Fruit fly (Drosophila melanogaster) whole organism, wandering third instar larva: ENCODE measurements around the gene CG8851.

Experiments used
- Abd-B ChIP-seq: fragments of >200 bp; optimal IDR thresholded peaks from 2 replicates; lab custom pipeline; 2017; ENCODE audit warnings: missing biosample characterization, missing genetic modification characterization
- CG32264 ChIP-seq: fragments of 200-800 bp; sonication (Bioruptor generic); optimal IDR thresholded peaks from 2 replicates; lab custom pipeline; 2016; ENCODE audit warnings: missing biosample characterization, missing genetic modification characterization
- CG9705 ChIP-seq: fragments of 200-800 bp; sonication (Bioruptor generic); optimal IDR thresholded peaks from 2 replicates; lab custom pipeline; 2018; ENCODE audit warnings: missing biosample characterization, mild to moderate bottlenecking, missing genetic modification characterization
- CrebA ChIP-seq: fragments of 200-800 bp; sonication (Bioruptor generic); optimal IDR thresholded peaks from 2 replicates; lab custom pipeline; 2016; ENCODE audit warnings: missing biosample characterization, mild to moderate bottlenecking, missing genetic modification characterization, borderline replicate concordance
- Dfd ChIP-seq: fragments of >200 bp; optimal IDR thresholded peaks from 2 replicates; lab custom pipeline; 2017; ENCODE audit warnings: missing biosample characterization, missing genetic modification characterization
- Dif ChIP-seq: fragments of 200-275, 200-300 bp; sonication (Bioruptor generic); optimal IDR thresholded peaks from 2 replicates; lab custom pipeline; 2018; ENCODE audit warnings: missing biosample characterization, missing genetic modification characterization; ENCODE audit not compliant: partially characterized antibody
- GATAd ChIP-seq: sonication (Bioruptor generic); optimal IDR thresholded peaks from 2 replicates; lab custom pipeline; 2016; ENCODE audit warnings: missing biosample characterization, missing genetic modification characterization
- HLH106 ChIP-seq: fragments of 200-800 bp; optimal IDR thresholded peaks from 3 replicates; lab custom pipeline; 2019; ENCODE audit warnings: missing biosample characterization, mild to moderate bottlenecking, missing genetic modification characterization, moderate library complexity
- Hnf4 ChIP-seq: fragments of 200-800 bp; sonication (Bioruptor generic); optimal IDR thresholded peaks from 2 replicates; lab custom pipeline; 2016; ENCODE audit warnings: missing biosample characterization, mild to moderate bottlenecking, missing genetic modification characterization
- Hr78 ChIP-seq: fragments of >200 bp; optimal IDR thresholded peaks from 2 replicates; lab custom pipeline; 2017; ENCODE audit warnings: missing biosample characterization, missing genetic modification characterization
- Hr83 ChIP-seq: fragments of 200-300 bp; sonication (Bioruptor generic); optimal IDR thresholded peaks from 2 replicates; lab custom pipeline; 2016; ENCODE audit warnings: missing biosample characterization, mild to moderate bottlenecking, missing genetic modification characterization, moderate library complexity; ENCODE audit not compliant: poor library complexity, severe bottlenecking
- Jra ChIP-seq: sonication (Bioruptor generic); optimal IDR thresholded peaks from 2 replicates; lab custom pipeline; 2016; ENCODE audit warnings: missing biosample characterization, missing genetic modification characterization
- Mio ChIP-seq: sonication (Bioruptor generic); optimal IDR thresholded peaks from 2 replicates; lab custom pipeline; 2016; ENCODE audit warnings: missing biosample characterization, missing genetic modification characterization
- Myc ChIP-seq: fragments of >200 bp; optimal IDR thresholded peaks from 2 replicates; lab custom pipeline; 2017
- Sp1 ChIP-seq: fragments of 200-800 bp; sonication (Bioruptor generic); optimal IDR thresholded peaks from 3 replicates; lab custom pipeline; 2019; ENCODE audit warnings: missing biosample characterization, mild to moderate bottlenecking, missing genetic modification characterization, moderate library complexity
- br ChIP-seq: fragments of 200-800 bp; sonication (Bioruptor generic); optimal IDR thresholded peaks from 2 replicates; lab custom pipeline; 2016; ENCODE audit warnings: missing biosample characterization, missing genetic modification characterization
- brk ChIP-seq: fragments of 200-800 bp; sonication (Bioruptor generic); optimal IDR thresholded peaks from 2 replicates; lab custom pipeline; 2016; ENCODE audit warnings: missing biosample characterization, mild to moderate bottlenecking, missing genetic modification characterization
- dmrt93B ChIP-seq: fragments of 200-800 bp; sonication (Bioruptor generic); optimal IDR thresholded peaks from 2 replicates; lab custom pipeline; 2018; ENCODE audit warnings: missing biosample characterization, mild to moderate bottlenecking, missing genetic modification characterization
- dsf ChIP-seq: sonication (Bioruptor generic); optimal IDR thresholded peaks from 2 replicates; lab custom pipeline; 2016; ENCODE audit warnings: missing biosample characterization, missing genetic modification characterization, borderline replicate concordance
- ey ChIP-seq: fragments of 200-800 bp; sonication (Bioruptor generic); optimal IDR thresholded peaks from 2 replicates; lab custom pipeline; 2016; ENCODE audit warnings: missing biosample characterization, missing genetic modification characterization
- foxo ChIP-seq, 2 experiments: fragments of 200-800 bp; sonication (Bioruptor generic); optimal IDR thresholded peaks; 2 replicates in 1 of 2; 3 replicates in 1 of 2; lab custom pipeline; 2016 to 2017; ENCODE audit warnings: missing biosample characterization in 2 of 2, missing genetic modification characterization in 2 of 2
- fru ChIP-seq: fragments of 200-800 bp; sonication (Bioruptor generic); optimal IDR thresholded peaks from 3 replicates; lab custom pipeline; 2016; ENCODE audit warnings: missing biosample characterization, mild to moderate bottlenecking, missing genetic modification characterization
- pan ChIP-seq: fragments of >200 bp; optimal IDR thresholded peaks from 2 replicates; lab custom pipeline; 2017
- psq ChIP-seq: fragments of 200-800 bp; sonication (Bioruptor generic); optimal IDR thresholded peaks from 3 replicates; lab custom pipeline; 2017; ENCODE audit warnings: missing biosample characterization, mild to moderate bottlenecking, missing genetic modification characterization, moderate library complexity
- rgr ChIP-seq: fragments of 200-800 bp; sonication (Bioruptor generic); optimal IDR thresholded peaks from 3 replicates; lab custom pipeline; 2016; ENCODE audit warnings: missing biosample characterization, mild to moderate bottlenecking, missing genetic modification characterization
- sv ChIP-seq: fragments of 200-800 bp; sonication (Bioruptor generic); optimal IDR thresholded peaks from 3 replicates; lab custom pipeline; 2016; ENCODE audit warnings: missing biosample characterization, missing genetic modification characterization
- tai ChIP-seq: sonication (Bioruptor generic); optimal IDR thresholded peaks from 2 replicates; lab custom pipeline; 2016; ENCODE audit warnings: missing biosample characterization, missing genetic modification characterization
- usp ChIP-seq: fragments of >200 bp; optimal IDR thresholded peaks from 2 replicates; lab custom pipeline; 2017; ENCODE audit warnings: missing biosample characterization, missing genetic modification characterization

The CG8851 gene

dm6 chr2L:3482037-3482436 lies 37.4 kb upstream of the CG8851 start:
- TF ChIP-seq sv (GFP tag; lab: Kevin White, UChicago) (no peak), Mio (GFP tag; lab: Kevin White, UChicago) (no peak), ey (GFP tag; lab: Kevin White, UChicago) (no peak), usp (GFP tag; lab: Kevin White, UChicago) (no peak), fru (GFP tag; lab: Kevin White, UChicago) (no peak), br (GFP tag; lab: Kevin White, UChicago) (no peak), CG9705 (no peak), HLH106 (tag; lab: Kevin White, UChicago) (no peak)

DNA sequence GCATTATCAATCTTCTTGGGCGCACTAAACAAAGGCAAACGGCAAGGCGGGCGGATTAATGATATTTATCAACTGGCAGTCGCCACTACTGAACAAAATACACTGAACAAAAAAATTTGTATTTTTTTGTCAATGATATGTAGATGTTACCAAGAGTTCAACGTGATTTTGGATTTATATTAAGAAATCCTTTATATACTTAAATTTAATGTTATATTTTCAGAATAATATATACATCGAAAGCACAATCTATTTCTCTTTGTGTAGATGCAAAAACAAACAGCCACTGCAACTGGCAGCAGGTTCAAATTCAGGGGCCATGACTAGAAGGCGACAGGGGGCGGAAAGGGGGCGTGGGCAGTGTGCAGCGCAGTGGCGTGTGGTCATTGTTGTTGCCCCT lies 36.8 kb upstream of the CG8851 start:
- TF ChIP-seq CrebA (GFP tag; lab: Kevin White, UChicago) (no peak), Abd-B (GFP tag; lab: Kevin White, UChicago) (no peak), Sp1 (peak; percentile 18), HLH106 (tag; lab: Kevin White, UChicago) (peak; percentile 19)

DNA sequence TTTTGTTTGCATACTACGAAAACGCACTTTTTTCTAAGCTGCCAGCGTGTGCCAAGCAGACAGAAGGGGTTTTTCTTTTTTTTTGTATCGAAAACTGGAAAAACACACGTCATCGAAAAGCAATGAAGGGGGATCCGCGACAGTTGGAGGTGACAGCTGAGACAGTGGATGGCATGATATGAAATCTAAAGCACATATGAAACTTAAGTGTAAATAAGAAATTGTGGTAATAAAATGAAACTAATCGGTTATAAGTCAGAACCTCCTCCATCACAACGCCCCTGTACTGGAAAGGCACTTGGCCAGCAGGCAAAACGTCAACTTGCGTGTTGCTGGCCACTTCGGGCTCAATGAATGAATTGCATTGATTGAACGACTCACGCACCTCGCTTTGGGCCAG lies 35.8 kb upstream of the CG8851 start:
- TF ChIP-seq CG9705 (no peak), Hnf4 (no peak), rgr (GFP tag; lab: Kevin White, UChicago) (no peak), tai (no peak), pan (lab: Kevin White, UChicago) (no peak), brk (GFP tag; lab: Kevin White, UChicago) (no peak), Abd-B (GFP tag; lab: Kevin White, UChicago) (no peak), Dfd (GFP tag; lab: Kevin White, UChicago) (no peak)

- TF ChIP-seq rgr (GFP tag; lab: Kevin White, UChicago) (no peak), ey (GFP tag; lab: Kevin White, UChicago) (no peak), dmrt93B (no peak), sv (GFP tag; lab: Kevin White, UChicago) (no peak), GATAd (GFP tag; lab: Kevin White, UChicago) (no peak), Mio (GFP tag; lab: Kevin White, UChicago) (no peak), Hr83 (GFP tag; lab: Kevin White, UChicago) (no peak), CG9705 (no peak), fru (GFP tag; lab: Kevin White, UChicago) (no peak), psq (GFP tag; lab: Kevin White, UChicago) (no peak), br (GFP tag; lab: Kevin White, UChicago) (no peak), foxo (GFP tag; optimal IDR thresholded peaks at IDR 0.05; lab: Kevin White, UChicago) (no peak), usp (GFP tag; lab: Kevin White, UChicago) (no peak), Dif (GFP tag; lab: Kevin White, UChicago) (no peak), Dfd (GFP tag; lab: Kevin White, UChicago) (no peak), CrebA (GFP tag; lab: Kevin White, UChicago) (no peak), dsf (GFP tag; lab: Kevin White, UChicago) (no peak), Myc (no peak), Jra (GFP tag; lab: Kevin White, UChicago) (no peak)
Measured at dm6 chr2L:3484759-3485158, 34.7 kb upstream of the CG8851 start.

DNA sequence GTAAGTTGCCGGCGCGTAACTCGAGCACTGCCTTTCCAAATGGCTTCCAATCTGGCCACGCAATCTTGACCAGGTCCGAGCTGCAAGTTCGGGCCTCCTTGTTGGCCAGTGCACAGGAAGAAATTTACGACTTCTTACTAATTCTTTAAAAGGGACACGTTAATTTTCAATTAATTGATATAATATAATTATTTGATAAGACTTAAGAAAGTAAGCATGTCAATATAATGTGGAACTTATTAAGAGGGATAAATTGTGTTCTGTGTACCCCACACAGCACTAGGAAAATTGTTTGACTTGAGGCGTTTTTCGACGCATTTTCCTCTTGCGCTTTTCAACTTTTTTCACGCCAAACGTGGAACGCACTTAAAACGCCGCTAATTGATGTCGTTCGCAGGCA lies 34.0 kb upstream of the CG8851 start:
- no peak for TF ChIP-seq Dfd (GFP tag; lab: Kevin White, UChicago)
- TF ChIP-seq dmrt93B = no peak
- TF ChIP-seq Hr83 (GFP tag; lab: Kevin White, UChicago) = no peak
- no peak for TF ChIP-seq tai
- no peak for TF ChIP-seq CG32264 (GFP tag; lab: Kevin White, UChicago)
- no peak for TF ChIP-seq fru (GFP tag; lab: Kevin White, UChicago)
- TF ChIP-seq Hnf4 = no peak
- TF ChIP-seq, all 38 proteins: peak for 0

dm6 chr2L:3490971-3491370 lies 28.5 kb upstream of the CG8851 start, which contains the start of gene CG15414:
Gene CG15414 (minus strand): TSS chr2L:3491071.
- TF ChIP-seq Hr78 (GFP tag; lab: Kevin White, UChicago) (no peak), Sp1 (no peak), Mio (GFP tag; lab: Kevin White, UChicago) (no peak), Jra (GFP tag; lab: Kevin White, UChicago) (no peak), Dfd (GFP tag; lab: Kevin White, UChicago) (no peak)
